Worm (Caenorhabditis elegans) whole organism, L1 larva: ENCODE results near the gene F07B10.7.
A peak's percentile ranks its signal among the peaks of the same experiment; 100 is the strongest.

Experiments
- F16B12.6 ChIP-seq: fragments of 150-350 bp; optimal IDR thresholded peaks from 2 replicates; lab custom pipeline; 2014; ENCODE audit warnings: missing biosample characterization, missing genetic modification characterization
- aha-1 ChIP-seq: fragments of 150-350 bp; optimal IDR thresholded peaks from 2 replicates; lab custom pipeline; 2014; ENCODE audit warnings: missing biosample characterization, missing genetic modification characterization
- ama-1 ChIP-seq: fragments of 150-350 bp; optimal IDR thresholded peaks from 2 replicates; lab custom pipeline; 2014
- blmp-1 ChIP-seq: fragments of 150-350 bp; optimal IDR thresholded peaks from 2 replicates; lab custom pipeline; 2014; ENCODE audit warnings: missing biosample characterization, missing genetic modification characterization
- ceh-63 ChIP-seq: fragments of 200-800 bp; sonication (Bioruptor generic); optimal IDR thresholded peaks from 2 replicates; lab custom pipeline; 2018; ENCODE audit warnings: mild to moderate bottlenecking, missing genetic modification characterization, missing compliant biosample characterization
- ceh-8 ChIP-seq: fragments of 200-800 bp; sonication (Bioruptor generic); optimal IDR thresholded peaks from 2 replicates; lab custom pipeline; 2018; ENCODE audit warnings: mild to moderate bottlenecking, missing genetic modification characterization, moderate library complexity, missing compliant biosample characterization
- ceh-82 ChIP-seq, 3 experiments: fragments of 150-350 bp in 1 of 3; sonication (generic microtip) in 2 of 3; optimal IDR thresholded peaks; 2 replicates each; lab custom pipeline; 2014 to 2017; ENCODE audit warnings: missing biosample characterization in 3 of 3, missing genetic modification characterization in 3 of 3
- ces-1 ChIP-seq: fragments of 150-350 bp; optimal IDR thresholded peaks from 2 replicates; lab custom pipeline; 2014; ENCODE audit warnings: missing biosample characterization, missing genetic modification reagents, missing genetic modification characterization
- efl-1 ChIP-seq, 4 experiments: fragments of 150-350 bp; optimal IDR thresholded peaks in 3 of 4; peaks in 1 of 4; 1 replicate in 1 of 4; 2 replicates in 3 of 4; lab custom pipeline; 2014; ENCODE audit warnings: missing biosample characterization in 2 of 4, missing genetic modification characterization in 2 of 4, missing genetic modification reagents in 2 of 4
- efl-3 ChIP-seq: fragments of 200-800 bp; sonication (Bioruptor generic); optimal IDR thresholded peaks from 2 replicates; lab custom pipeline; 2018; ENCODE audit warnings: mild to moderate bottlenecking, missing genetic modification characterization, missing compliant biosample characterization
- egl-27 ChIP-seq, 2 experiments: fragments of 150-350 bp in 1 of 2; sonication (generic microtip); optimal IDR thresholded peaks; 3 replicates each; lab custom pipeline; 2017 to 2018; ENCODE audit warnings: missing biosample characterization in 2 of 2, missing genetic modification characterization in 2 of 2, missing genetic modification reagents in 2 of 2
- elt-2 ChIP-seq: sonication (generic microtip); optimal IDR thresholded peaks from 2 replicates; lab custom pipeline; 2016; ENCODE audit warnings: missing genetic modification characterization, mild to moderate bottlenecking, inconsistent platforms, missing compliant biosample characterization, missing genetic modification reagents
- fkh-4 ChIP-seq: sonication (generic microtip); optimal IDR thresholded peaks from 2 replicates; lab custom pipeline; 2016; ENCODE audit warnings: missing compliant biosample characterization, missing genetic modification characterization, borderline replicate concordance
- fkh-8 ChIP-seq: sonication (generic microtip); optimal IDR thresholded peaks from 2 replicates; lab custom pipeline; 2016; ENCODE audit warnings: mild to moderate bottlenecking, missing genetic modification characterization, missing compliant biosample characterization
- fos-1 ChIP-seq: fragments of 150-350 bp; optimal IDR thresholded peaks from 2 replicates; lab custom pipeline; 2014; ENCODE audit warnings: missing biosample characterization, missing genetic modification characterization
- grh-1 ChIP-seq: fragments of 200-800 bp; sonication (Bioruptor generic); IDR thresholded peaks from 2 replicates; pipeline ENCODE4 v1.3.6; 2022; ENCODE audit warnings: missing genetic modification reagents, missing genetic modification characterization, missing compliant biosample characterization
- irx-1 ChIP-seq: sonication (generic microtip); optimal IDR thresholded peaks from 2 replicates; lab custom pipeline; 2016; ENCODE audit warnings: missing genetic modification characterization, missing compliant biosample characterization
- isw-1 ChIP-seq: fragments of 200-800 bp; sonication (Bioruptor generic); IDR thresholded peaks from 2 replicates; pipeline ENCODE4 v1.3.6; 2022; ENCODE audit warnings: missing genetic modification characterization, missing compliant biosample characterization
- jun-1 ChIP-seq: fragments of 150-350 bp; optimal IDR thresholded peaks from 2 replicates; lab custom pipeline; 2014; ENCODE audit warnings: missing biosample characterization, missing genetic modification reagents, missing genetic modification characterization
- lin-14 ChIP-seq: fragments of 200-800 bp; sonication (Bioruptor generic); optimal IDR thresholded peaks from 2 replicates; lab custom pipeline; 2018; ENCODE audit warnings: mild to moderate bottlenecking, missing genetic modification characterization, moderate library complexity, missing compliant biosample characterization
- lin-15B ChIP-seq: fragments of 150-350 bp; sonication (generic microtip); optimal IDR thresholded peaks from 3 replicates; lab custom pipeline; 2014; ENCODE audit warnings: missing biosample characterization, missing genetic modification characterization
- lin-35 ChIP-seq, 2 experiments: fragments of 150-350 bp; optimal IDR thresholded peaks; 2 replicates each; lab custom pipeline; 2014; ENCODE audit warnings: missing biosample characterization in 2 of 2, missing genetic modification characterization in 2 of 2, missing genetic modification reagents in 2 of 2
- lsy-2 ChIP-seq, 2 experiments: fragments of 150-350 bp; optimal IDR thresholded peaks; 2 replicates each; lab custom pipeline; 2014; ENCODE audit warnings: missing biosample characterization in 2 of 2, missing genetic modification characterization in 2 of 2
- mdl-1 ChIP-seq, 2 experiments: fragments of 150-350 bp; optimal IDR thresholded peaks; 2 replicates each; lab custom pipeline; 2014 to 2017; ENCODE audit warnings: missing biosample characterization in 2 of 2, missing genetic modification characterization in 2 of 2, inconsistent platforms in 1 of 2
- nhr-12 ChIP-seq: sonication (generic microtip); optimal IDR thresholded peaks from 2 replicates; lab custom pipeline; 2017; ENCODE audit warnings: missing biosample characterization, missing genetic modification characterization
- nhr-28 ChIP-seq: fragments of 150-350 bp; optimal IDR thresholded peaks from 2 replicates; lab custom pipeline; 2014; ENCODE audit warnings: missing biosample characterization, missing genetic modification characterization
- nhr-47 ChIP-seq: sonication (generic microtip); optimal IDR thresholded peaks from 2 replicates; lab custom pipeline; 2016; ENCODE audit warnings: mild to moderate bottlenecking, missing genetic modification characterization, moderate library complexity, missing compliant biosample characterization
- nhr-71 ChIP-seq: sonication (generic microtip); optimal IDR thresholded peaks from 2 replicates; lab custom pipeline; 2016; ENCODE audit warnings: mild to moderate bottlenecking, missing genetic modification characterization, moderate library complexity, missing compliant biosample characterization
- nhr-76 ChIP-seq: sonication (generic microtip); optimal IDR thresholded peaks from 2 replicates; lab custom pipeline; 2017; ENCODE audit warnings: missing biosample characterization, missing genetic modification characterization
- nhr-90 ChIP-seq: sonication (generic microtip); optimal IDR thresholded peaks from 2 replicates; lab custom pipeline; 2016; ENCODE audit warnings: mild to moderate bottlenecking, missing genetic modification characterization, missing compliant biosample characterization; ENCODE audit not compliant: poor library complexity
- pax-3 ChIP-seq: fragments of 200-800 bp; sonication (Bioruptor generic); optimal IDR thresholded peaks from 2 replicates; lab custom pipeline; 2018; ENCODE audit warnings: mild to moderate bottlenecking, missing genetic modification characterization, moderate library complexity, missing compliant biosample characterization
- pqm-1 ChIP-seq: sonication (generic microtip); optimal IDR thresholded peaks from 3 replicates; lab custom pipeline; 2017; ENCODE audit warnings: missing biosample characterization, missing genetic modification characterization
- rnt-1 ChIP-seq: sonication (generic microtip); optimal IDR thresholded peaks from 2 replicates; lab custom pipeline; 2016; ENCODE audit warnings: mild to moderate bottlenecking, missing genetic modification characterization, moderate library complexity, missing compliant biosample characterization
- skn-1 ChIP-seq: fragments of 150-350 bp; optimal IDR thresholded peaks from 2 replicates; lab custom pipeline; 2014; ENCODE audit warnings: missing biosample characterization, missing genetic modification characterization
- snpc-4 ChIP-seq: fragments of 150-350 bp; optimal IDR thresholded peaks from 2 replicates; lab custom pipeline; 2014; ENCODE audit warnings: missing biosample characterization, missing genetic modification characterization
- sup-37 ChIP-seq: fragments of 200-800 bp; sonication (Bioruptor generic); optimal IDR thresholded peaks from 2 replicates; lab custom pipeline; 2018; ENCODE audit warnings: mild to moderate bottlenecking, missing genetic modification characterization, missing compliant biosample characterization
- swsn-7 ChIP-seq: sonication (generic microtip); optimal IDR thresholded peaks from 2 replicates; lab custom pipeline; 2016; ENCODE audit warnings: missing genetic modification characterization, missing compliant biosample characterization
- tbx-2 ChIP-seq: sonication (generic microtip); optimal IDR thresholded peaks from 2 replicates; lab custom pipeline; 2016; ENCODE audit warnings: missing genetic modification characterization, missing compliant biosample characterization
- tlp-1 ChIP-seq: fragments of 150-350 bp; optimal IDR thresholded peaks from 2 replicates; lab custom pipeline; 2014; ENCODE audit warnings: missing biosample characterization, missing genetic modification characterization
- unc-30 ChIP-seq: sonication (generic microtip); optimal IDR thresholded peaks from 2 replicates; lab custom pipeline; 2017; ENCODE audit warnings: missing biosample characterization, missing genetic modification characterization
- unc-62 ChIP-seq: fragments of 150-350 bp; optimal IDR thresholded peaks from 2 replicates; lab custom pipeline; 2014; ENCODE audit warnings: missing biosample characterization, missing genetic modification reagents, missing genetic modification characterization
- unc-98 ChIP-seq: fragments of 200-800 bp; sonication (Bioruptor generic); IDR thresholded peaks from 2 replicates; pipeline ENCODE4 v1.3.6; 2022; ENCODE audit warnings: missing genetic modification characterization, missing compliant biosample characterization
- vab-15 ChIP-seq: sonication (generic microtip); optimal IDR thresholded peaks from 2 replicates; lab custom pipeline; 2017; ENCODE audit warnings: missing genotype, mild to moderate bottlenecking, missing genetic modification characterization, missing compliant biosample characterization
- zag-1 ChIP-seq: fragments of 150-350 bp; optimal IDR thresholded peaks from 2 replicates; lab custom pipeline; 2014; ENCODE audit warnings: missing biosample characterization, missing genetic modification characterization
- zip-4 ChIP-seq: fragments of 200-800 bp; sonication (Bioruptor generic); optimal IDR thresholded peaks from 2 replicates; lab custom pipeline; 2018; ENCODE audit warnings: mild to moderate bottlenecking, missing genetic modification characterization, moderate library complexity, missing compliant biosample characterization
- ztf-11 ChIP-seq, 2 experiments: sonication (generic microtip); optimal IDR thresholded peaks; 2 replicates each; lab custom pipeline; 2016 to 2017; ENCODE audit warnings: missing genetic modification characterization in 2 of 2, missing biosample characterization in 1 of 2, missing compliant biosample characterization in 1 of 2
- ztf-4 ChIP-seq: fragments of 150-350 bp; optimal IDR thresholded peaks from 2 replicates; lab custom pipeline; 2014; ENCODE audit warnings: missing biosample characterization, missing genetic modification characterization

Gene F07B10.7

ce11 chrV:11234350-11234749 is 26.2 kb downstream of the F07B10.7 start, which contains the start of gene T19B10.5:
Gene T19B10.5, plus strand, starts transcription at chrV:11234650.
- TF ChIP-seq F16B12.6 (tag; lab: Kevin White, UChicago) (no peak), rnt-1 (tag; lab: Kevin White, UChicago) (no peak), blmp-1 (tag; lab: Kevin White, UChicago) (peak; percentile 18)

ce11 chrV:11231177-11231576 is 29.3 kb downstream of the F07B10.7 start:
- peak; percentile 80 for TF ChIP-seq blmp-1 (tag; lab: Kevin White, UChicago)
- no peak for TF ChIP-seq efl-1 (optimal IDR thresholded peaks at IDR 0.05; lab: Kevin White, UChicago)
- TF ChIP-seq efl-1 (GFP tag; optimal IDR thresholded peaks at IDR 0.05 in 1 of 2; lab: Kevin White, UChicago) = peak in 1 of 2 experiments; percentile 2
- no peak for TF ChIP-seq ceh-8
- TF ChIP-seq pqm-1 (tag; lab: Kevin White, UChicago) = no peak

- TF ChIP-seq efl-3 (GFP tag; lab: Kevin White, UChicago) (no peak), nhr-90 (tag; lab: Kevin White, UChicago) (peak; percentile 79), tbx-2 (tag; lab: Kevin White, UChicago) (peak; percentile 86), unc-30 (no peak), ama-1 (no peak), rnt-1 (tag; lab: Kevin White, UChicago) (peak; percentile 84), tlp-1 (no peak), fkh-8 (tag; lab: Kevin White, UChicago) (peak; percentile 74), ceh-82 (tag; optimal IDR thresholded peaks at IDR 0.05; lab: Kevin White, UChicago) (peak; percentile 87 to 98 (median 90)), ztf-4 (tag; lab: Kevin White, UChicago) (peak; percentile 75), lin-15B (tag; lab: Kevin White, UChicago) (peak; percentile 53), lsy-2 (tag; optimal IDR thresholded peaks at IDR 0.05; lab: Kevin White, UChicago) (peak; percentile 84 to 85), grh-1 (GFP tag; lab: Robert Waterston, UW) (peak; percentile 69), snpc-4 (tag; lab: Kevin White, UChicago) (peak; percentile 72), unc-98 (GFP tag; lab: Robert Waterston, UW) (no peak), fos-1 (tag; lab: Kevin White, UChicago) (peak; percentile 28), swsn-7 (peak; percentile 83), zag-1 (tag; lab: Kevin White, UChicago) (no peak), sup-37 (no peak), nhr-47 (tag; lab: Kevin White, UChicago) (peak; percentile 88), mdl-1 (tag; optimal IDR thresholded peaks at IDR 0.05; lab: Kevin White, UChicago) (peak in 1 of 2 experiments; percentile 78), lin-35 (GFP tag; optimal IDR thresholded peaks at IDR 0.05; lab: Kevin White, UChicago) (peak; percentile 79 to 88), zip-4 (GFP tag; lab: Kevin White, UChicago) (peak; percentile 25), isw-1 (GFP tag; lab: Robert Waterston, UW) (peak; percentile 85), nhr-28 (no peak), skn-1 (tag; lab: Kevin White, UChicago) (peak; percentile 70), pax-3 (tag; lab: Kevin White, UChicago) (peak; percentile 61), lin-14 (GFP tag; lab: Kevin White, UChicago) (peak; percentile 97), aha-1 (no peak), jun-1 (peak; percentile 64), egl-27 (tag; optimal IDR thresholded peaks at IDR 0.05; lab: Kevin White, UChicago) (no peak), unc-62 (GFP tag; lab: Kevin White, UChicago) (no peak), ztf-11 (tag; optimal IDR thresholded peaks at IDR 0.05; lab: Kevin White, UChicago) (peak in 1 of 2 experiments; percentile 75), nhr-76 (tag; lab: Kevin White, UChicago) (no peak), fkh-4 (tag; lab: Kevin White, UChicago) (no peak), irx-1 (tag; lab: Kevin White, UChicago) (peak; percentile 65), nhr-12 (tag; lab: Kevin White, UChicago) (no peak), vab-15 (tag; lab: Kevin White, UChicago) (no peak), ceh-8 (no peak), nhr-71 (peak; percentile 91), elt-2 (tag; lab: Kevin White, UChicago) (peak; percentile 56), pqm-1 (tag; lab: Kevin White, UChicago) (no peak), ceh-63 (GFP tag; lab: Kevin White, UChicago) (no peak), ces-1 (GFP tag; lab: Kevin White, UChicago) (no peak)
Observed at ce11 chrV:11228653-11229173, 31.8 kb downstream of the F07B10.7 start, which contains the start of gene pqn-70. Gene pqn-70, minus strand, starts transcription at chrV:11228703.
